Worm (Caenorhabditis elegans): ENCODE results near the gene ptp-5.1.
"Not testable (repeated sequence)": the region's sequence is repeated elsewhere in the genome, so short reads cannot be mapped to it uniquely, and the experiment has no call there.

The ptp-5.1 gene

DNA sequence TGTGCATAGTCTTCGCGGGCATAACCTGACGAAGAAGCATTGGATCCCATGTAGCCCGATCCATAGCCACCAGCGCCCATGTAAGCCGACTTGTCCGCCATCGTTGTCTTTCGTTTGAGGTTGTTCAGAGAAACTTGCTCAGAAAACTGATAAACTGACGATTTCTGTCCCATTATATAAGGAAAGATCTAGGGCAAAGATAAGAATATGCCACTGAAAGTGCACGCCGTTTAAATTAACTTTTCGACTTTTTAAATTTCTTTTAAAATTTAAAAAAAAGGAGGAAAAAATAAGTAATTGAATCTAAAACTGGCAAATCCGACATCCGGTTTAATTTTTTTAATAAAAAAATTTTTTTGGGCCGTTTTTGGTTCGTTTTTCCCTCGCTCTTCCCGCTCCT is 504 bp upstream of the ptp-5.1 start, which contains the start of gene nspd-6:
nspd-6 (minus strand) TSS at position 101 of the 400 bp plus-strand sequence.
- not testable (repeated sequence) for TF ChIP-seq ceh-90 (tag; optimal IDR thresholded peaks at IDR 0.05); lin-35 (GFP tag; optimal IDR thresholded peaks at IDR 0.05); lsy-2 (tag; optimal IDR thresholded peaks at IDR 0.05)

DNA sequence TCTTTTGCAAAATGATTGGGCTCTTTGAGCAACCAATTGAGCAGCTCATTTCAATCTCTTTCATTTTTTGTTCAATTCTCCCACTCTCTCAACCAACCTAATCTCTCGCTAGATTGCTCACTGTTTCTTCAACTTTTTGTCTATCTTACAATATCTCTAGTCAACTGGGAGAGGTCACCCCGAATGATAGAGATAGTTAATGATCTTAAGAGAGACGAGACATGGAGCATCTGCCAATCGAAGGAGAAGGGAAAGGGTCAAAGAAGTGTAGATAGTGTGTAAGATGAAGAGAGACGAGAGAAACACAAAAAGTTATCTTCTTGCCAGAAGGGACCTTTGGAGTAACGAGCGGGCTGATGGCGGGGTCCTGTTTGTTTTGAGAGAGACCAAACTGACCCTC is 3.2 kb downstream of the ptp-5.1 start:
- TF ChIP-seq dpl-1 (GFP tag; optimal IDR thresholded peaks at IDR 0.05) (peak in 1 of 3 experiments; percentile 1), aha-1 (tag; optimal IDR thresholded peaks at IDR 0.05) (no peak), ceh-82 (tag; optimal IDR thresholded peaks at IDR 0.05) (no peak), unc-130 (tag; optimal IDR thresholded peaks at IDR 0.05) (no peak), aly-2 (tag; optimal IDR thresholded peaks at IDR 0.05) (no peak), lin-15B (tag; optimal IDR thresholded peaks at IDR 0.05) (no peak), egl-13 (tag; optimal IDR thresholded peaks at IDR 0.05) (no peak), elt-3 (tag; optimal IDR thresholded peaks at IDR 0.05) (no peak), lsy-2 (tag; optimal IDR thresholded peaks at IDR 0.05) (peak; percentile 44 to 50), vab-15 (tag; optimal IDR thresholded peaks at IDR 0.05) (no peak), efl-3 (GFP tag; optimal IDR thresholded peaks at IDR 0.05) (no peak), unc-30 (tag; optimal IDR thresholded peaks at IDR 0.05) (no peak), nhr-11 (tag; optimal IDR thresholded peaks at IDR 0.05) (no peak), jun-1 (tag; optimal IDR thresholded peaks at IDR 0.05) (no peak), ztf-11 (tag; optimal IDR thresholded peaks at IDR 0.05) (no peak), ets-5 (GFP tag; IDR thresholded peaks at IDR 0.05) (no peak), fkh-4 (tag; optimal IDR thresholded peaks at IDR 0.05; ENCODE audit: borderline replicate concordance) (peak; percentile 37), grh-1 (GFP tag; IDR thresholded peaks at IDR 0.05) (no peak), fos-1 (tag; optimal IDR thresholded peaks at IDR 0.05) (no peak), F16B12.6 (tag; optimal IDR thresholded peaks at IDR 0.05) (no peak), pag-3 (tag; optimal IDR thresholded peaks at IDR 0.05; ENCODE audit: borderline replicate concordance, insufficient read depth) (peak; percentile 43), ceh-63 (GFP tag; optimal IDR thresholded peaks at IDR 0.05) (no peak), ceh-90 (tag; optimal IDR thresholded peaks at IDR 0.05) (no peak), C16A3.4 (tag; optimal IDR thresholded peaks at IDR 0.05) (no peak), nhr-90 (tag; optimal IDR thresholded peaks at IDR 0.05; ENCODE audit: poor library complexity) (no peak), ces-1 (GFP tag; optimal IDR thresholded peaks at IDR 0.05) (no peak), unc-86 (tag; optimal IDR thresholded peaks at IDR 0.05) (no peak), snpc-4 (tag; optimal IDR thresholded peaks at IDR 0.05) (no peak), lin-35 (GFP tag; optimal IDR thresholded peaks at IDR 0.05) (no peak), ztf-4 (tag; optimal IDR thresholded peaks at IDR 0.05) (no peak), tbx-2 (tag; optimal IDR thresholded peaks at IDR 0.05) (peak; percentile 7), nhr-237 (tag; optimal IDR thresholded peaks at IDR 0.05) (no peak), nhr-28 (tag; optimal IDR thresholded peaks at IDR 0.05) (no peak), alr-1 (tag; optimal IDR thresholded peaks at IDR 0.05; ENCODE audit: borderline replicate concordance) (no peak), fkh-8 (tag; optimal IDR thresholded peaks at IDR 0.05) (no peak), nhr-76 (tag; optimal IDR thresholded peaks at IDR 0.05) (peak; percentile 42), swsn-7 (tag; optimal IDR thresholded peaks at IDR 0.05) (peak; percentile 12), nhr-47 (tag; optimal IDR thresholded peaks at IDR 0.05) (no peak), xbp-1 (tag; optimal IDR thresholded peaks at IDR 0.05) (no peak), hlh-4 (tag; optimal IDR thresholded peaks at IDR 0.05) (no peak), mdl-1 (tag; optimal IDR thresholded peaks at IDR 0.05) (no peak), skn-1 (tag; optimal IDR thresholded peaks at IDR 0.05) (no peak), hlh-17 (GFP tag; optimal IDR thresholded peaks at IDR 0.05; ENCODE audit: borderline replicate concordance) (no peak), nhr-77 (tag; optimal IDR thresholded peaks at IDR 0.05) (no peak), nhr-20 (tag; optimal IDR thresholded peaks at IDR 0.05) (peak; percentile 7), snu-23 (GFP tag; optimal IDR thresholded peaks at IDR 0.05) (peak; percentile 43), efl-1 (optimal IDR thresholded peaks at IDR 0.05) (peak; percentile 17 to 40), efl-1 (GFP tag; optimal IDR thresholded peaks at IDR 0.05 in 1 of 2) (peak; percentile 16 to 59), irx-1 (tag; optimal IDR thresholded peaks at IDR 0.05) (no peak), isw-1 (GFP tag; IDR thresholded peaks at IDR 0.05) (no peak), egl-27 (tag; optimal IDR thresholded peaks at IDR 0.05) (no peak)

All from whole organism, L1 larva.